Fruit fly (Drosophila melanogaster) whole organism: ENCODE results near the gene Cdk7.

Experiments used
- pan ChIP-seq: fragments of >200 bp; optimal IDR thresholded peaks from 2 replicates; lab custom pipeline; 2017
- psq ChIP-seq: fragments of >200 bp; optimal IDR thresholded peaks from 2 replicates; lab custom pipeline; 2017

- TF ChIP-seq pan (lab: Kevin White, UChicago) (no peak), psq (no peak)
Measured at dm6 chrX:5338435-5338834, 29.7 kb upstream of the Cdk7 start.
